Fruit fly (Drosophila melanogaster) whole organism, wandering third instar larva: Measurements from ENCODE around the gene Tektin-C.

ENCODE experiments used
- Abd-B ChIP-seq: fragments of >200 bp; optimal IDR thresholded peaks from 2 replicates; lab custom pipeline; 2017; ENCODE audit warnings: missing biosample characterization, missing genetic modification characterization
- CG9705 ChIP-seq: fragments of 200-800 bp; sonication (Bioruptor generic); optimal IDR thresholded peaks from 2 replicates; lab custom pipeline; 2018; ENCODE audit warnings: missing biosample characterization, mild to moderate bottlenecking, missing genetic modification characterization
- CrebA ChIP-seq: fragments of 200-800 bp; sonication (Bioruptor generic); optimal IDR thresholded peaks from 2 replicates; lab custom pipeline; 2016; ENCODE audit warnings: missing biosample characterization, mild to moderate bottlenecking, missing genetic modification characterization, borderline replicate concordance
- Dif ChIP-seq: fragments of 200-275, 200-300 bp; sonication (Bioruptor generic); optimal IDR thresholded peaks from 2 replicates; lab custom pipeline; 2018; ENCODE audit warnings: missing biosample characterization, missing genetic modification characterization; ENCODE audit not compliant: partially characterized antibody
- GATAd ChIP-seq: sonication (Bioruptor generic); optimal IDR thresholded peaks from 2 replicates; lab custom pipeline; 2016; ENCODE audit warnings: missing biosample characterization, missing genetic modification characterization
- Hr78 ChIP-seq: fragments of >200 bp; optimal IDR thresholded peaks from 2 replicates; lab custom pipeline; 2017; ENCODE audit warnings: missing biosample characterization, missing genetic modification characterization
- Jra ChIP-seq: sonication (Bioruptor generic); optimal IDR thresholded peaks from 2 replicates; lab custom pipeline; 2016; ENCODE audit warnings: missing biosample characterization, missing genetic modification characterization
- Myc ChIP-seq: fragments of >200 bp; optimal IDR thresholded peaks from 2 replicates; lab custom pipeline; 2017
- OdsH ChIP-seq: fragments of 200-800 bp; sonication (Bioruptor generic); optimal IDR thresholded peaks from 2 replicates; lab custom pipeline; 2016; ENCODE audit warnings: missing biosample characterization, mild to moderate bottlenecking, missing genetic modification characterization
- Rel ChIP-seq, 2 experiments: fragments of 200-800 bp; sonication (Bioruptor generic) in 1 of 2; optimal IDR thresholded peaks; 2 replicates in 1 of 2; 3 replicates in 1 of 2; lab custom pipeline; 2016 to 2019; ENCODE audit warnings: mild to moderate bottlenecking in 2 of 2, missing biosample characterization in 2 of 2, missing genetic modification characterization in 2 of 2, moderate library complexity in 1 of 2
- Sp1 ChIP-seq: fragments of 200-800 bp; sonication (Bioruptor generic); optimal IDR thresholded peaks from 3 replicates; lab custom pipeline; 2019; ENCODE audit warnings: missing biosample characterization, mild to moderate bottlenecking, missing genetic modification characterization, moderate library complexity
- Vsx2 ChIP-seq: fragments of 200-300, 225-300 bp; sonication (Bioruptor generic); optimal IDR thresholded peaks from 2 replicates; lab custom pipeline; 2018; ENCODE audit warnings: missing biosample characterization, missing genetic modification characterization; ENCODE audit not compliant: partially characterized antibody
- brk ChIP-seq: fragments of 200-800 bp; sonication (Bioruptor generic); optimal IDR thresholded peaks from 2 replicates; lab custom pipeline; 2016; ENCODE audit warnings: missing biosample characterization, mild to moderate bottlenecking, missing genetic modification characterization
- dl ChIP-seq, 2 experiments: fragments of 175-275, 200-275 bp in 1 of 2; fragments of 200-275 bp in 1 of 2; sonication (Bioruptor generic); optimal IDR thresholded peaks; lab custom pipeline; 2018; ENCODE audit warnings: mild to moderate bottlenecking in 2 of 2, missing biosample characterization in 2 of 2, missing genetic modification characterization in 2 of 2, moderate library complexity in 2 of 2; ENCODE audit not compliant: partially characterized antibody in 2 of 2, insufficient read depth in 1 of 2
- dmrt93B ChIP-seq: fragments of 200-800 bp; sonication (Bioruptor generic); optimal IDR thresholded peaks from 2 replicates; lab custom pipeline; 2018; ENCODE audit warnings: missing biosample characterization, mild to moderate bottlenecking, missing genetic modification characterization
- dsf ChIP-seq: sonication (Bioruptor generic); optimal IDR thresholded peaks from 2 replicates; lab custom pipeline; 2016; ENCODE audit warnings: missing biosample characterization, missing genetic modification characterization, borderline replicate concordance
- ey ChIP-seq: fragments of 200-800 bp; sonication (Bioruptor generic); optimal IDR thresholded peaks from 2 replicates; lab custom pipeline; 2016; ENCODE audit warnings: missing biosample characterization, missing genetic modification characterization
- fru ChIP-seq: fragments of 200-800 bp; sonication (Bioruptor generic); optimal IDR thresholded peaks from 3 replicates; lab custom pipeline; 2016; ENCODE audit warnings: missing biosample characterization, mild to moderate bottlenecking, missing genetic modification characterization
- h ChIP-seq: fragments of 200-800 bp; sonication (Bioruptor generic); optimal IDR thresholded peaks from 3 replicates; lab custom pipeline; 2016; ENCODE audit warnings: missing biosample characterization, mild to moderate bottlenecking, missing genetic modification characterization
- jim ChIP-seq: fragments of 175-275, 200-325 bp; sonication (Bioruptor generic); optimal IDR thresholded peaks from 2 replicates; lab custom pipeline; 2016; ENCODE audit warnings: missing biosample characterization, mild to moderate bottlenecking, missing genetic modification characterization
- lola ChIP-seq: fragments of >200 bp; optimal IDR thresholded peaks from 2 replicates; lab custom pipeline; 2017; ENCODE audit warnings: missing biosample characterization, missing genetic modification characterization
- pan ChIP-seq: fragments of >200 bp; optimal IDR thresholded peaks from 2 replicates; lab custom pipeline; 2017
- psq ChIP-seq: fragments of 200-800 bp; sonication (Bioruptor generic); optimal IDR thresholded peaks from 3 replicates; lab custom pipeline; 2017; ENCODE audit warnings: missing biosample characterization, mild to moderate bottlenecking, missing genetic modification characterization, moderate library complexity
- rgr ChIP-seq: fragments of 200-800 bp; sonication (Bioruptor generic); optimal IDR thresholded peaks from 3 replicates; lab custom pipeline; 2016; ENCODE audit warnings: missing biosample characterization, mild to moderate bottlenecking, missing genetic modification characterization
- sage ChIP-seq: fragments of 200-800 bp; sonication (Bioruptor generic); optimal IDR thresholded peaks from 2 replicates; lab custom pipeline; 2016; ENCODE audit warnings: missing biosample characterization, mild to moderate bottlenecking, missing genetic modification characterization
- sv ChIP-seq: fragments of 200-800 bp; sonication (Bioruptor generic); optimal IDR thresholded peaks from 3 replicates; lab custom pipeline; 2016; ENCODE audit warnings: missing biosample characterization, missing genetic modification characterization
- tai ChIP-seq: sonication (Bioruptor generic); optimal IDR thresholded peaks from 2 replicates; lab custom pipeline; 2016; ENCODE audit warnings: missing biosample characterization, missing genetic modification characterization
- woc ChIP-seq: sonication (Bioruptor generic); optimal IDR thresholded peaks from 2 replicates; lab custom pipeline; 2016; ENCODE audit warnings: missing biosample characterization, mild to moderate bottlenecking, missing genetic modification characterization

The Tektin-C gene

dm6 chr3L:5831890-5832289 lies 35.5 kb upstream of the Tektin-C start:
- TF ChIP-seq woc (GFP tag; lab: Kevin White, UChicago), result no peak
- no peak for TF ChIP-seq pan
- TF ChIP-seq OdsH (GFP tag; lab: Kevin White, UChicago), result no peak
- TF ChIP-seq Myc, result no peak
- no peak for TF ChIP-seq CrebA (GFP tag; lab: Kevin White, UChicago)
- TF ChIP-seq GATAd (GFP tag; lab: Kevin White, UChicago), result no peak
- no peak for TF ChIP-seq jim
- TF ChIP-seq psq (GFP tag; lab: Kevin White, UChicago), result no peak
- no peak for TF ChIP-seq Abd-B (GFP tag; lab: Kevin White, UChicago)
- no peak for TF ChIP-seq CG9705

dm6 chr3L:5830649-5831048 lies 34.3 kb upstream of the Tektin-C start:
- TF ChIP-seq ey (GFP tag; lab: Kevin White, UChicago) (no peak), Jra (GFP tag; lab: Kevin White, UChicago) (no peak), Abd-B (GFP tag; lab: Kevin White, UChicago) (no peak), woc (GFP tag; lab: Kevin White, UChicago) (no peak)

DNA sequence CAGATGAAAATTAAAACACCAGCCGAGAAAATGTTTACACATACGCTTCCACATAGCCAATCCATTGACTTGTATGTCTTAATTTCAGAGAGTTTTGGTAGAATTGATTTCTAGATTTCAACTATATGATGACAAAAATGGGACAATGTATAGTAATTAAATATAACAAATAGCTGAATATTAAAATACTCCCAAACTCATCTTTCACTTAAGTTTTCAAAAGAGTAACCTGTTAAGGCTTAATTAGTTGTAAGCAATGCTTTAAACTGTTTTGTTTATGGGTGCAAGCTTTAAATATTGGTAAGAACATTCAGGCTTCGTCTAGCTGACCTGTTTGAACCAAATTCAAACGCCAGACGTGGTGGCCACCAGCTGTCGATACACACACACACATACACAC lies 32.3 kb upstream of the Tektin-C start:
- no peak for TF ChIP-seq fru (GFP tag; lab: Kevin White, UChicago)
- no peak for TF ChIP-seq sage
- no peak for TF ChIP-seq Rel (GFP tag; optimal IDR thresholded peaks at IDR 0.05; lab: Kevin White, UChicago)
- no peak for TF ChIP-seq Rel (tag; optimal IDR thresholded peaks at IDR 0.05; lab: Kevin White, UChicago)
- TF ChIP-seq dsf, result no peak
- no peak for TF ChIP-seq dmrt93B (GFP tag; lab: Kevin White, UChicago)

- TF ChIP-seq brk (GFP tag; lab: Kevin White, UChicago), result no peak
- no peak for TF ChIP-seq Sp1 (GFP tag; lab: Kevin White, UChicago)
- no peak for TF ChIP-seq sv
Measured at dm6 chr3L:5828275-5828674, 31.9 kb upstream of the Tektin-C start.

DNA sequence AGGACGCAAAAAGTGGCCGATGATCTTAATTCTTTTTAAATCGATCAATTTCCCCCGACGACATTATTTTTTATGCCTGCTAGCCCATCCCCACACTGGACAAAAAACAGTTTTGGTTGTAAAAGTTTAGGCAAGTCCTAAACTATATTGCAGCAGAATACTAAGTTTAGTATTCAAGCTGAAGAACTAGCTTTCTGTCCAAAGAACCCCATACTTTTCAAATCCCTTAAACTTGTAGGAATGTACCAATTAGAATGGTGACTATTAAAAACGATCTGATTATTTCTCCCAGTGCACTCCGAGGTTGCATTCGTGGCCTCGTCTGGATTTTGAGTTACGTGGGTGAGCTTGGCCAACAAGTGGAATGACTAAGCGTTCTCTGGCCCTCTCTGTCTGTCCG lies 29.1 kb upstream of the Tektin-C start:
- TF ChIP-seq Hr78 (GFP tag; lab: Kevin White, UChicago), result no peak
- no peak for TF ChIP-seq Vsx2 (GFP tag; lab: Kevin White, UChicago)
- no peak for TF ChIP-seq Rel (GFP tag; optimal IDR thresholded peaks at IDR 0.05; lab: Kevin White, UChicago)
- TF ChIP-seq Rel (tag; optimal IDR thresholded peaks at IDR 0.05; lab: Kevin White, UChicago), result no peak
- TF ChIP-seq brk (GFP tag; lab: Kevin White, UChicago), result no peak
- no peak for TF ChIP-seq dmrt93B (GFP tag; lab: Kevin White, UChicago)
- no peak for TF ChIP-seq lola (GFP tag; lab: Kevin White, UChicago)
- no peak for TF ChIP-seq Abd-B (GFP tag; lab: Kevin White, UChicago)

DNA sequence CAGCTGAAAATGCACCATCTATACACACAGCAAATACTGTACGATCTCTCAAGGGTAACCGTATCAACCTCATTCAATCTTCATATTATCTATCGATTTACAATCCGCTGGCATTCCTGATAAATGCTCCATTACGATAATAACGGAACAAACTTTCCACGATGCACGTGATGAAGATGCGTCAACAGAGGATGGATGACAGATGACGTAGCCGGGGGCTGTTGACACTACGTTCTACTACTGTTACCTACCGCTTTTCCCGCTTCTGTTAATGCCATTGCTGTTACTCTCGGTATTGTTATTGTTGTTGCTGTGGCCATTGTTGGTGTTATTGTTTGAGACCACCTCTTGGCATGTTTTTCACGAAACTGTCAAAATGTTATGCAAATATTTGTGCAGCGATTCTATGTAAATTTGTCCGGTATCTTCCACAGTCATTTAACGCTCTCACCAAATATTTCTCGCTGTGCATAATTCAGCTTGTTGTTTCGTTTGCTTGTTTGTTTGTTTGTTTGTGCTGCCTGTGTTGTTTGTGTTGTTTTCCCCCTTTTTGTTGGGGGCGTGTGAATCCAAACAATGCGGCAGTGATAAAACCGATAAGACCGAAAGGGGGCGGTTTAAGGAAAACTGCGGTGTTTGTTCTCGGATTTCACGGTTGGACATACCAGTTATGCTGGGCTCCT lies 27.6 kb upstream of the Tektin-C start:
- TF ChIP-seq Sp1 (GFP tag; lab: Kevin White, UChicago), result no peak
- TF ChIP-seq tai (GFP tag; lab: Kevin White, UChicago), result no peak
- TF ChIP-seq OdsH (GFP tag; lab: Kevin White, UChicago), result no peak
- peak; percentile 18 for TF ChIP-seq fru (GFP tag; lab: Kevin White, UChicago)
- TF ChIP-seq dmrt93B (GFP tag; lab: Kevin White, UChicago), result peak; percentile 6
- TF ChIP-seq dsf, result no peak
- TF ChIP-seq woc (GFP tag; lab: Kevin White, UChicago), result no peak
- peak; percentile 60 for TF ChIP-seq sv

- no peak for TF ChIP-seq lola (GFP tag; lab: Kevin White, UChicago)
- TF ChIP-seq rgr (GFP tag; lab: Kevin White, UChicago), result peak; percentile 4
- no peak for TF ChIP-seq Abd-B (GFP tag; lab: Kevin White, UChicago)
- TF ChIP-seq pan, result no peak
- no peak for TF ChIP-seq psq (GFP tag; lab: Kevin White, UChicago)
- TF ChIP-seq dl (GFP tag; optimal IDR thresholded peaks at IDR 0.05; lab: Kevin White, UChicago; ENCODE audit: insufficient read depth in 1 of 2, partially characterized antibody in 2 of 2), result no peak
- no peak for TF ChIP-seq Jra (GFP tag; lab: Kevin White, UChicago)
- TF ChIP-seq h (GFP tag; lab: Kevin White, UChicago), result peak; percentile 13
- no peak for TF ChIP-seq Dif
Measured at dm6 chr3L:5821506-5821905, 25.2 kb upstream of the Tektin-C start.
